Worm (Caenorhabditis elegans): Measurements from ENCODE around the gene srg-9.

The srg-9 gene

DNA sequence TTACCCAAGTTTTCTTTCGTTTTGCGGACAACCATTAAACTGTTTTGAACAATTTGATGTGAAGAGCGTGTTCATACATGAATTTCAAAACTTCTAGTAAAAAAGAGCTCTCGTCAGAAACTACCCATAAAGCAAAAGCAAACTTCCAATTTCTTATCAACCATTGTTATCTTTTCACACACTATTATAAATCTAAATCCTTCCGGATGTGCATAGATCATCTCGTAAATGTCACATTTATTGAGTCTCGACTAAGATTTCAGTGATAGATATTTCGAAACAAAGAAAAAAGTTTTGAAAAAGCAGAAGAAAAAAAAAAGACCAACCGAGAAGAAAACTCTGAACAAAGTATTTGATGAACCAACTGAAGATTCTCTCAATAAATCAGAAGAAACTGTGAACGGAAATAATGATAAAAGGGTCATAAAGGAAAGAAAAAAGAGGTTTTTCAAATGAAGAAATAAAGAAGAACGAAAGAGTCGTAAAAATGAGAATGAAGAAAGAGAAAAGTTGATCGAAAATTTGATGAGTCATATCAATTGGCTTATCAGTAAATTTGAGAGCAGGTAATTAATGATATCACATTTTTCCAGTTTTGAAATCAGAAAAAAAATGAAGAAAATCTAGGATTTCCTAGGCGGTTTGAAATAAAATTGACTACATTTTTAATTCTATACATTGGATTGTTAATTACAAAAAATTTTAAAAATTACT lies 34.1 kb upstream of the srg-9 start:
- TF ChIP-seq tbx-11 (GFP tag; IDR thresholded peaks at IDR 0.05) (no peak), aly-1 (tag; optimal IDR thresholded peaks at IDR 0.05) (no peak), ets-7 (tag; optimal IDR thresholded peaks at IDR 0.05) (no peak), ceh-13 (GFP tag; optimal IDR thresholded peaks at IDR 0.05) (no peak), scrt-1 (GFP tag; IDR thresholded peaks at IDR 0.05) (no peak), hnd-1 (tag; optimal IDR thresholded peaks at IDR 0.05) (no peak), hmbx-1 (tag; optimal IDR thresholded peaks at IDR 0.05) (no peak), tra-4 (tag; optimal IDR thresholded peaks at IDR 0.05) (no peak), F13C5.2 (tag; optimal IDR thresholded peaks at IDR 0.05) (no peak), tbx-37 (GFP tag; conservative IDR thresholded peaks at IDR 0.05) (no peak), flt-1 (GFP tag; IDR thresholded peaks at IDR 0.05) (no peak), B0310.2 (tag; optimal IDR thresholded peaks at IDR 0.05) (no peak), hmg-4 (GFP tag; optimal IDR thresholded peaks at IDR 0.05) (no peak), ceh-36 (tag; optimal IDR thresholded peaks at IDR 0.05) (no peak), sea-1 (GFP tag; conservative IDR thresholded peaks at IDR 0.05) (no peak)

DNA sequence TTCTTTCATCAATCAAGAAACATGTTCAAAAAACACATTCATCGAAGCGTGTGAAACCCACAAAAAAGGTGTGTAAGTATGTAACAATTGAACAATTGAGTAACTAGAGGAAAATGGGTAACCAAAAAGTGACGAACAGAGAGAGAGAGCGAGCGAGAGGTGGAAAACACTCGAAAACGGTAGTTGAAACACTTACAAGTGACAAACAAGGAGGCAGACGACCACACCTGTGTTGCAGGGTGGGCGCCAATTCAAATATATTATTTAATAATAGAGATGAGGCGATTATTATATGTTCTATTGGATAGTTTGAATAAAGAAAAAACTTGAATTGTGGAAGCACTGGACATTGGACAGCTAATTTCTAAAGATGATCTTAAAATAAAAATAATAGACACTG lies 32.8 kb upstream of the srg-9 start:
- TF ChIP-seq F13C5.2 (tag; optimal IDR thresholded peaks at IDR 0.05) (no peak), tbx-11 (GFP tag; IDR thresholded peaks at IDR 0.05) (no peak), ets-7 (tag; optimal IDR thresholded peaks at IDR 0.05) (no peak), ceh-36 (tag; optimal IDR thresholded peaks at IDR 0.05) (no peak), scrt-1 (GFP tag; IDR thresholded peaks at IDR 0.05) (no peak), hmg-4 (GFP tag; optimal IDR thresholded peaks at IDR 0.05) (no peak), aly-1 (tag; optimal IDR thresholded peaks at IDR 0.05) (no peak), hmbx-1 (tag; optimal IDR thresholded peaks at IDR 0.05) (no peak), B0310.2 (tag; optimal IDR thresholded peaks at IDR 0.05) (no peak)

DNA sequence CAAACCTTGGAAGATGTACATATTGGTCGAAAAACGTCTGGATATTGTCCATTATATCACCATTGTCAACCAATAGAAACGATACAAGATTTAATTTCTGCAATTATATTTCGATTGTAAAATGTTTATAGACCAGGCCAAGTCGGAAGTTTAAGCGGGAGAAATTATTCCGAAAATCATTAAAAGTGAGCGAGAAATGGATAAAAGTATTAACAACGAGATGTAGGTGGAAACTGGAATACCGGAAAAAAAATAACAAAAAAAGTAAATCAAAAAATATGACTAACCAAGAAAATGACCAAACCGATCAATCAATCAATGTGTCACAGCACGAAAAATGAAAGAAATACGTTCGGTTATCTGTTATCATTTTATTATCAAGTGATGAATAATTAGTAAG lies 30.6 kb upstream of the srg-9 start, which contains the start of gene F47D12.6:
F47D12.6 (minus strand) TSS at position 101 of the 400 bp plus-strand sequence.
- no peak for TF ChIP-seq aly-1 (tag; optimal IDR thresholded peaks at IDR 0.05)
- no peak for TF ChIP-seq scrt-1 (GFP tag; IDR thresholded peaks at IDR 0.05)
- TF ChIP-seq ama-1 (optimal IDR thresholded peaks at IDR 0.05), result no peak
- TF ChIP-seq sea-1 (GFP tag; conservative IDR thresholded peaks at IDR 0.05), result no peak
- TF ChIP-seq pes-1 (GFP tag; IDR thresholded peaks at IDR 0.05), result no peak
- no peak for TF ChIP-seq tra-4 (tag; optimal IDR thresholded peaks at IDR 0.05)
- no peak for TF ChIP-seq tbx-37 (GFP tag; conservative IDR thresholded peaks at IDR 0.05)
- TF ChIP-seq hnd-1 (tag; optimal IDR thresholded peaks at IDR 0.05), result no peak
- no peak for TF ChIP-seq hmbx-1 (tag; optimal IDR thresholded peaks at IDR 0.05)
- no peak for TF ChIP-seq F13C5.2 (tag; optimal IDR thresholded peaks at IDR 0.05)

DNA sequence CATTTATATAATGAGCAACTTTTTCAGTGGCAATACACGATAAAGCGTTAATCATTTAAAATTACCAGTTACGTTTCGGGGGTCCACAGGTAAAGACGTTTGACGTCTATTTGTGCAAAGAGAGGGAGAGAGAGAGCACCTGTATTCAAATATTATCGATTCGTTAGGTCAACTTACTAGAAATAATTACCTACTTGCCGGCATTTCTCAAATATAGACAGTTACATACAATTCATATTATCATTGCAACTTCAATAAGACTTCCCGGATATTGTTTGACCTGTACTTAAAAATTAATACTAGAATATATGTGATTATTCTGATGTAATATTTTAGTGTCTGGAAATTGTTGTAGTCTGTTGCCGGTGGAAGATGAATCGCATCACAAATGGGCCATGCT lies 29.3 kb upstream of the srg-9 start, which contains the start of gene gadr-3:
gadr-3 (minus strand) TSS at position 101 of the 400 bp plus-strand sequence.
- no peak for TF ChIP-seq scrt-1 (GFP tag; IDR thresholded peaks at IDR 0.05)
- TF ChIP-seq tbx-11 (GFP tag; IDR thresholded peaks at IDR 0.05), result no peak
- TF ChIP-seq hmg-4 (GFP tag; optimal IDR thresholded peaks at IDR 0.05), result no peak
- no peak for TF ChIP-seq sea-1 (GFP tag; conservative IDR thresholded peaks at IDR 0.05)
- TF ChIP-seq ceh-13 (GFP tag; optimal IDR thresholded peaks at IDR 0.05), result no peak
- TF ChIP-seq flt-1 (GFP tag; IDR thresholded peaks at IDR 0.05), result no peak
- TF ChIP-seq tbx-37 (GFP tag; conservative IDR thresholded peaks at IDR 0.05), result no peak
- TF ChIP-seq ama-1 (optimal IDR thresholded peaks at IDR 0.05), result no peak
- no peak for TF ChIP-seq pes-1 (GFP tag; IDR thresholded peaks at IDR 0.05)
- no peak for TF ChIP-seq ceh-36 (tag; optimal IDR thresholded peaks at IDR 0.05)
- TF ChIP-seq aly-1 (tag; optimal IDR thresholded peaks at IDR 0.05), result no peak
- TF ChIP-seq hnd-1 (tag; optimal IDR thresholded peaks at IDR 0.05), result no peak
- TF ChIP-seq B0310.2 (tag; optimal IDR thresholded peaks at IDR 0.05), result no peak
- TF ChIP-seq F13C5.2 (tag; optimal IDR thresholded peaks at IDR 0.05), result no peak
- TF ChIP-seq tra-4 (tag; optimal IDR thresholded peaks at IDR 0.05), result no peak
- no peak for TF ChIP-seq ets-7 (tag; optimal IDR thresholded peaks at IDR 0.05)
- no peak for TF ChIP-seq hmbx-1 (tag; optimal IDR thresholded peaks at IDR 0.05)

DNA sequence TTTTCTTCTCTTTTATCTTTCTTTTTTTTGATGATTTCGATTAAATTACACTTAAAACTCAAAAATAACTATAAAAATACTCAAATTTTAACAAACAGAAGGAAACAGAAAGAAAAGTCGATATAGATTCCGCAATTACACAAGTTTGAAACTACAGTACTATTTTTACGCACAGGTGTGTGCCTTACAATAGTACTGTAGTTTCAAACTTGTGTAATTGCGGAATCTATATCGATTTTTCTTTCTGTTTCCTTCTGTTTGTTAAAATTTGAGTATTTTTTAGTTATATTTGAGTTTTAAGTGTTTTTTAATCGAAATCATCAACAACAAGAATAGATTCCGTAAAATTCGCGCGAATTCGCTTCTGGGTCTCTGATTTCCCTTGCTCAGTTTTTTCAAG lies 26.4 kb upstream of the srg-9 start:
- no peak for TF ChIP-seq sea-1 (GFP tag; conservative IDR thresholded peaks at IDR 0.05)
- TF ChIP-seq hnd-1 (tag; optimal IDR thresholded peaks at IDR 0.05), result no peak
- no peak for TF ChIP-seq ceh-13 (GFP tag; optimal IDR thresholded peaks at IDR 0.05)
- TF ChIP-seq flt-1 (GFP tag; IDR thresholded peaks at IDR 0.05), result no peak
- TF ChIP-seq tra-4 (tag; optimal IDR thresholded peaks at IDR 0.05), result no peak
- TF ChIP-seq aly-1 (tag; optimal IDR thresholded peaks at IDR 0.05), result no peak
- TF ChIP-seq ama-1 (optimal IDR thresholded peaks at IDR 0.05), result no peak
- TF ChIP-seq pes-1 (GFP tag; IDR thresholded peaks at IDR 0.05), result no peak
- no peak for TF ChIP-seq F13C5.2 (tag; optimal IDR thresholded peaks at IDR 0.05)
- no peak for TF ChIP-seq hmg-4 (GFP tag; optimal IDR thresholded peaks at IDR 0.05)
- TF ChIP-seq ceh-36 (tag; optimal IDR thresholded peaks at IDR 0.05), result no peak
- no peak for TF ChIP-seq B0310.2 (tag; optimal IDR thresholded peaks at IDR 0.05)
- no peak for TF ChIP-seq hmbx-1 (tag; optimal IDR thresholded peaks at IDR 0.05)
- TF ChIP-seq tbx-11 (GFP tag; IDR thresholded peaks at IDR 0.05), result no peak
- TF ChIP-seq scrt-1 (GFP tag; IDR thresholded peaks at IDR 0.05), result no peak
- TF ChIP-seq ets-7 (tag; optimal IDR thresholded peaks at IDR 0.05), result no peak

DNA sequence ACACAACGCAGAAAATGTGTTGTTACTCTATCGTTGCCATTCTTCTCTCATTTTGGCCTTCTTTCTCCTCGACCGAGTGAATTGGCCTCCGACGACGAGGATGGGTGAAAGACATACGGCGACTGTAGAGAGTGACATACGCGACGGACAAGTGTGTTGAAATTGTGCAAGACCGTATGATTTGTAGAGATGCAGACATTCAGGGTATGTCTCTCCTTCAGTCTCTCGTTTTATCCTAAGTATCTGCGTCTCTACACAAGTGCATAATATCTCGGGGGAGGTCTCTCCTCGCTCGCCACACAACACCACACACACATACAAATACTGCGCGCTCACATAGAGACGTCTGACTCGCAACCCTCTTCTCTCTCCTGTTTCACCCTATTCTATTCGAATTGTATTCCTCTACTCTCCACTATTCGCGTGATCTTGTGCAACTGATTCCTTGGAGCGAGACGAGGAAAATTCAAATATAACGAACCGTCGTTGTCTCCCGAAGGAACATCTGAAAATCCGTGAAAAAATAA lies 23.6 kb upstream of the srg-9 start, which contains the start of gene hmg-1.2:
hmg-1.2 (plus strand) TSS at position 311 of the 527 bp plus-strand sequence.
- TF ChIP-seq F13C5.2 (tag; optimal IDR thresholded peaks at IDR 0.05), result peak; percentile 24
- peak; percentile 87 for TF ChIP-seq hmg-4 (GFP tag; optimal IDR thresholded peaks at IDR 0.05)
- no peak for TF ChIP-seq B0310.2 (tag; optimal IDR thresholded peaks at IDR 0.05)

DNA sequence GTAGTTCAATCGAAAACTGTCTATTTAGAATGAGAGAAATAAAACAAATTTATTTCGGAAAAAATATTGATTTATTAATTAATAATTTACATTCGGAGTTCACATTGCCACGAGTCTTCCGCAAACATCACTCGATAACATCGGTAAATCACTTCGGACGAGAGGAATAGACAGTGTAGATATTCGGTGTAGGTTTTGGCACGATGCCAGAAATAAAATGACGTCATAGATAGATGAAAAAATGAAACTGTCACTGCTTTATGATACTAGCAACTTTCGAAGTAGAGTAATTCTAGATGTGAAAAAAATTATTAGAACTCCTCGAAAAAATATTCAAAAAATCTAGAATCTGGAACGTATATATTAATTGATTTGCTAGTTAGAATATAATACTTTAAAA lies 22.9 kb upstream of the srg-9 start:
- no peak for TF ChIP-seq ets-7 (tag; optimal IDR thresholded peaks at IDR 0.05)
- TF ChIP-seq sea-1 (GFP tag; conservative IDR thresholded peaks at IDR 0.05), result no peak
- TF ChIP-seq tbx-11 (GFP tag; IDR thresholded peaks at IDR 0.05), result no peak
- no peak for TF ChIP-seq tbx-37 (GFP tag; conservative IDR thresholded peaks at IDR 0.05)
